Fruit fly (Drosophila melanogaster) whole organism, adult: ENCODE measurements around the gene CG3702.
A peak's percentile ranks its signal among the peaks of the same experiment; 100 is the strongest.

Experiments
- CG11617 ChIP-seq: fragments of 200-800 bp; sonication (Bioruptor generic); optimal IDR thresholded peaks from 2 replicates; lab custom pipeline; 2017; ENCODE audit warnings: mild to moderate bottlenecking, missing biosample characterization, missing genetic modification reagents, missing genetic modification characterization
- CG12768 ChIP-seq: fragments of 200-800 bp; sonication (Bioruptor generic); optimal IDR thresholded peaks from 2 replicates; lab custom pipeline; 2017; ENCODE audit warnings: missing biosample characterization, missing genetic modification characterization, mild to moderate bottlenecking, moderate library complexity, missing genetic modification reagents
- CG1620 ChIP-seq: fragments of 200-800 bp; sonication (Bioruptor generic); optimal IDR thresholded peaks from 2 replicates; lab custom pipeline; 2016; ENCODE audit warnings: missing biosample characterization, missing genetic modification characterization
- CG5204 ChIP-seq: fragments of 200-800 bp; sonication (Bioruptor generic); optimal IDR thresholded peaks from 2 replicates; lab custom pipeline; 2016; ENCODE audit warnings: missing biosample characterization, missing genetic modification characterization
- CG7101 ChIP-seq: fragments of 200-800 bp; sonication (Bioruptor generic); optimal IDR thresholded peaks from 2 replicates; lab custom pipeline; 2018; ENCODE audit warnings: missing biosample characterization, mild to moderate bottlenecking, missing genetic modification characterization, moderate library complexity
- Mnt ChIP-seq: fragments of 200-800 bp; sonication (Bioruptor generic); optimal IDR thresholded peaks from 2 replicates; lab custom pipeline; 2016; ENCODE audit warnings: missing biosample characterization, mild to moderate bottlenecking, missing genetic modification characterization
- bab1 ChIP-seq: fragments of 200-800 bp; sonication (Bioruptor generic); optimal IDR thresholded peaks from 3 replicates; lab custom pipeline; 2019; ENCODE audit warnings: missing biosample characterization, mild to moderate bottlenecking, missing genetic modification characterization, moderate library complexity
- cnc ChIP-seq, 2 experiments: fragments of >200 bp; optimal IDR thresholded peaks; 2 replicates each; lab custom pipeline; 2017
- kay ChIP-seq: fragments of 200-800 bp; sonication (Bioruptor generic); peaks from one replicate; lab custom pipeline; 2016; ENCODE audit warnings: missing biosample characterization, missing genetic modification characterization, borderline replicate concordance
- ovo ChIP-seq: fragments of 200-800 bp; sonication (Bioruptor generic); optimal IDR thresholded peaks from 2 replicates; lab custom pipeline; 2016; ENCODE audit warnings: missing biosample characterization, missing genetic modification characterization
- toe ChIP-seq: fragments of 200-800 bp; sonication (Bioruptor generic); optimal IDR thresholded peaks from 2 replicates; lab custom pipeline; 2016; ENCODE audit warnings: missing biosample characterization, missing genetic modification characterization

DNA sequence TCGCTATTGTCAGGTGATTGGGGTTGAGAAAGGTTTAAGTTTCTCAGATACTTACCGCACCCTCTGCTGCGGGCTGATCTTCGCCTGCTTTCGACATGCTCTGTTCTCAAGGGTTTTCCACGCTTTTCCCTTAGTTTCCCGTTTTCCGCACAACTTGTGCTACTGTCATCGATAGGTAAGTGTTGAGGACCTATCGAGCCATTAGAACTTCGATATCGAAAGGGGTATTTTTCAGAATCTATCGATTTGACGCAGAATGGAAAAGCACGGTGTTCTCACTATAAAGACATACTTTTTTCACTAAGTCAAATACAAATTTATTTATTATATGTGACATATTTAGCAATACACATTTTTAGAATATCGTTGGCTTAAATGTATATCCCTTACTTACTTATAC, at the start of gene CG3702:
- TF ChIP-seq CG12768 (GFP tag; lab: Kevin White, UChicago) (no peak), cnc (optimal IDR thresholded peaks at IDR 0.05; lab: Kevin White, UChicago) (no peak), kay (no peak), ovo (GFP tag; lab: Kevin White, UChicago) (no peak), toe (GFP tag; lab: Kevin White, UChicago) (no peak), CG7101 (no peak), CG5204 (GFP tag; lab: Kevin White, UChicago) (no peak), Mnt (GFP tag; lab: Kevin White, UChicago) (no peak), bab1 (GFP tag; lab: Kevin White, UChicago) (peak; percentile 51), CG11617 (GFP tag; lab: Kevin White, UChicago) (no peak), CG1620 (GFP tag; lab: Kevin White, UChicago) (no peak)
